Fruit fly (Drosophila melanogaster): Measurements from ENCODE around the gene CG4119.

DNA sequence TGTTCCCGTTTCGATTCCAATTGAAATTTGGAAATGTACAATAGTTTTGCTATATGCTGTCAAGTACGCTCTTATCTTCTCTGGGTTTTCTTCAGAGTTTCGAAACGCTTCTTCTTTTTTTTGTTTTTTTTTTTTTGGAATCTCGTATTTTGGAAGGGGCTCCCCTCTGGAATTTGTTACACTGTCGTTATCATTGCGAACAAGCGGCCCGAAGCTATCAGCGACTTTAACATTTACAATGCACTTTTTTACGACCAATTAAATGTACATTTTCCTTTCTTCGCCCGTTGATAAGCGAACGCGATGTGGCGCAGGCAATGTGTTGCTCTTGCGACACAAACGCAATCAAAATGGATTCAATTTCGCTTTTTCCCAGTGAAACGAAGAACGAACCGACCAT is 11.0 kb downstream of the CG4119 start:
- TF ChIP-seq gl (tag; optimal IDR thresholded peaks at IDR 0.05), result no peak
- no peak for TF ChIP-seq CG34367 (tag; optimal IDR thresholded peaks at IDR 0.05)
- TF ChIP-seq CG8301 (tag; optimal IDR thresholded peaks at IDR 0.05), result no peak
- no peak for TF ChIP-seq Pif1B (GFP tag; optimal IDR thresholded peaks at IDR 0.05)
- no peak for TF ChIP-seq CG13204 (GFP tag; optimal IDR thresholded peaks at IDR 0.05)
- TF ChIP-seq CG15710 (tag; optimal IDR thresholded peaks at IDR 0.05), result no peak
- TF ChIP-seq CG12605 (GFP tag; IDR thresholded peaks at IDR 0.05), result no peak
- no peak for TF ChIP-seq EcR (GFP tag; optimal IDR thresholded peaks at IDR 0.05)
- no peak for TF ChIP-seq Ets98B (GFP tag; IDR thresholded peaks at IDR 0.05)
- no peak for TF ChIP-seq CG10348 (GFP tag; IDR thresholded peaks at IDR 0.05)
- no peak for TF ChIP-seq Snoo (tag; optimal IDR thresholded peaks at IDR 0.05)
- no peak for TF ChIP-seq CG8159 (tag; optimal IDR thresholded peaks at IDR 0.05)
- TF ChIP-seq D1 (tag; optimal IDR thresholded peaks at IDR 0.05), result no peak
